Worm (Caenorhabditis elegans) whole organism, L3 larva: ENCODE data around the gene Y49F6B.12.

Experiments used
- nhr-76 ChIP-seq: fragments of 150-350 bp; sonication (generic microtip); optimal IDR thresholded peaks from 5 replicates; lab custom pipeline; 2014; ENCODE audit warnings: missing biosample characterization, missing genetic modification characterization
- unc-62 ChIP-seq: fragments of 150-350 bp; sonication (generic microtip); optimal IDR thresholded peaks from 4 replicates; lab custom pipeline; 2014; ENCODE audit warnings: missing biosample characterization, missing genetic modification reagents, missing genetic modification characterization

- no peak for TF ChIP-seq nhr-76 (tag; lab: Kevin White, UChicago)
- TF ChIP-seq unc-62, result no peak
Measured at ce11 chrII:3481584-3481983, 9.4 kb upstream of the Y49F6B.12 start, which contains the start of gene Y49F6B.8.
